Fruit fly (Drosophila melanogaster) whole organism, embryonic: ENCODE data around the gene KdelR.
A peak's percentile ranks its signal among the peaks of the same experiment; 100 is the strongest.

Source experiments
- ATbp ChIP-seq: fragments of 200-800 bp; sonication (Bioruptor generic); optimal IDR thresholded peaks from 2 replicates; lab custom pipeline; 2017; ENCODE audit warnings: missing biosample characterization, mild to moderate bottlenecking, missing genetic modification characterization, missing genetic modification reagents
- BtbVII ChIP-seq: fragments of 200-800 bp; sonication (Bioruptor generic); optimal IDR thresholded peaks from 3 replicates; lab custom pipeline; 2017; ENCODE audit warnings: missing biosample characterization, mild to moderate bottlenecking, missing genetic modification characterization
- CG10321 ChIP-seq: fragments of 200-800 bp; sonication (Bioruptor generic); IDR thresholded peaks from 2 replicates; pipeline ENCODE4 v1.3.6; 2022; ENCODE audit warnings: missing biosample characterization, missing genetic modification characterization
- CG10565 ChIP-seq: fragments of 200-800 bp; sonication (Bioruptor generic); optimal IDR thresholded peaks from 3 replicates; lab custom pipeline; 2016; ENCODE audit warnings: missing biosample characterization, mild to moderate bottlenecking, missing genetic modification characterization
- CG10654 ChIP-seq: fragments of 200-800 bp; sonication (Bioruptor generic); optimal IDR thresholded peaks from 2 replicates; lab custom pipeline; 2016; ENCODE audit warnings: missing biosample characterization, missing genetic modification characterization
- CG11456 ChIP-seq: fragments of 200-800 bp; sonication (Bioruptor generic); IDR thresholded peaks from 3 replicates; pipeline ENCODE4 v1.3.6; 2022; ENCODE audit warnings: missing biosample characterization, missing genetic modification characterization
- CG12104 ChIP-seq: fragments of 200-800 bp; sonication (Bioruptor generic); optimal IDR thresholded peaks from 3 replicates; lab custom pipeline; 2016; ENCODE audit warnings: missing biosample characterization, missing genetic modification characterization
- CG12299 ChIP-seq: fragments of 200-800 bp; sonication (Bioruptor generic); optimal IDR thresholded peaks from 2 replicates; lab custom pipeline; 2018; ENCODE audit warnings: missing biosample characterization, mild to moderate bottlenecking, missing genetic modification characterization
- CG13287 ChIP-seq: fragments of 200-800 bp; sonication (Bioruptor generic); IDR thresholded peaks from 2 replicates; pipeline ENCODE4 v1.3.6; 2022; ENCODE audit warnings: missing biosample characterization, missing genetic modification characterization; ENCODE audit not compliant: partially characterized antibody
- CG13296 ChIP-seq: fragments of 200-800 bp; sonication (Bioruptor generic); optimal IDR thresholded peaks from 3 replicates; lab custom pipeline; 2018; ENCODE audit warnings: missing biosample characterization, mild to moderate bottlenecking, missing genetic modification characterization
- CG14441 ChIP-seq: fragments of 200-800 bp; sonication (Bioruptor generic); IDR thresholded peaks from 2 replicates; pipeline ENCODE4 v1.3.6; 2022; ENCODE audit warnings: missing biosample characterization, missing genetic modification characterization
- CG14710 ChIP-seq: fragments of 200-800 bp; sonication (Bioruptor generic); optimal IDR thresholded peaks from 3 replicates; lab custom pipeline; 2019; ENCODE audit warnings: missing biosample characterization, mild to moderate bottlenecking, missing genetic modification characterization, moderate library complexity
- CG14965 ChIP-seq: fragments of 200-800 bp; sonication (Bioruptor generic); optimal IDR thresholded peaks from 2 replicates; lab custom pipeline; 2016; ENCODE audit warnings: missing biosample characterization, missing genetic modification characterization, borderline replicate concordance
- CG15269 ChIP-seq: fragments of 200-800 bp; sonication (Bioruptor generic); optimal IDR thresholded peaks from 2 replicates; lab custom pipeline; 2018; ENCODE audit warnings: missing biosample characterization, mild to moderate bottlenecking, missing genetic modification characterization, moderate library complexity
- CG16815 ChIP-seq: fragments of 200-800 bp; sonication (Bioruptor generic); optimal IDR thresholded peaks from 3 replicates; lab custom pipeline; 2017; ENCODE audit warnings: missing biosample characterization, mild to moderate bottlenecking, missing genetic modification characterization
- CG18599 ChIP-seq: fragments of 200-800 bp; sonication (Bioruptor generic); optimal IDR thresholded peaks from 3 replicates; lab custom pipeline; 2017; ENCODE audit warnings: missing biosample characterization, missing genetic modification characterization, mild to moderate bottlenecking, moderate library complexity, missing genetic modification reagents
- CG2116 ChIP-seq: fragments of 200-800 bp; sonication (Bioruptor generic); optimal IDR thresholded peaks from 3 replicates; lab custom pipeline; 2018; ENCODE audit warnings: missing biosample characterization, mild to moderate bottlenecking, missing genetic modification characterization
- CG3065 ChIP-seq: fragments of 200-800 bp; sonication (Bioruptor generic); optimal IDR thresholded peaks from 2 replicates; lab custom pipeline; 2016; ENCODE audit warnings: missing biosample characterization, missing genetic modification characterization
- CG31441 ChIP-seq: fragments of 200-800 bp; sonication (Bioruptor generic); IDR thresholded peaks from 2 replicates; pipeline ENCODE4 v1.3.6; 2022; ENCODE audit warnings: missing biosample characterization, missing genetic modification characterization
- CG4617 ChIP-seq: fragments of 200-800 bp; sonication (Bioruptor generic); optimal IDR thresholded peaks from 3 replicates; lab custom pipeline; 2016; ENCODE audit warnings: missing biosample characterization, missing genetic modification characterization, borderline replicate concordance
- CG6683 ChIP-seq: fragments of 200-800 bp; sonication (Bioruptor generic); optimal IDR thresholded peaks from 2 replicates; lab custom pipeline; 2017; ENCODE audit warnings: missing biosample characterization, mild to moderate bottlenecking, missing genetic modification characterization, missing genetic modification reagents
- CG7357 ChIP-seq: fragments of 200-800 bp; sonication (Bioruptor generic); IDR thresholded peaks from 3 replicates; pipeline ENCODE4 v1.3.6; 2022; ENCODE audit warnings: missing biosample characterization, missing genetic modification characterization
- Camta ChIP-seq: fragments of 200-800 bp; sonication (Bioruptor generic); optimal IDR thresholded peaks from 2 replicates; lab custom pipeline; 2016; ENCODE audit warnings: missing biosample characterization, missing genetic modification characterization
- CkIIα-i1 ChIP-seq: fragments of 200-800 bp; sonication (Bioruptor generic); IDR thresholded peaks from 2 replicates; pipeline ENCODE4 v1.3.6; 2022; ENCODE audit warnings: missing biosample characterization, missing genetic modification characterization
- Dref ChIP-seq: fragments of 200-800 bp; sonication (Bioruptor generic); IDR thresholded peaks from 2 replicates; pipeline ENCODE4 v1.3.6; 2022; ENCODE audit warnings: missing biosample characterization, missing genetic modification characterization
- ERR ChIP-seq: fragments of 200-800 bp; sonication (Bioruptor generic); optimal IDR thresholded peaks from 2 replicates; lab custom pipeline; 2016; ENCODE audit warnings: missing biosample characterization, missing genetic modification characterization
- Hmr ChIP-seq: fragments of 200-800 bp; sonication (Bioruptor generic); optimal IDR thresholded peaks from 3 replicates; lab custom pipeline; 2017; ENCODE audit warnings: mild to moderate bottlenecking, missing biosample characterization, missing genetic modification reagents, missing genetic modification characterization
- Hr39 ChIP-seq: fragments of >200 bp; optimal IDR thresholded peaks from 2 replicates; lab custom pipeline; 2017
- Myb ChIP-seq: fragments of 200-800 bp; sonication (Bioruptor generic); optimal IDR thresholded peaks from 2 replicates; lab custom pipeline; 2016; ENCODE audit warnings: missing biosample characterization, missing genetic modification characterization
- Nf-YB ChIP-seq: fragments of 200-800 bp; sonication (Bioruptor generic); optimal IDR thresholded peaks from 3 replicates; lab custom pipeline; 2019; ENCODE audit warnings: missing biosample characterization, mild to moderate bottlenecking, missing genetic modification characterization, moderate library complexity
- Usf ChIP-seq: fragments of 200-800 bp; sonication (Bioruptor generic); optimal IDR thresholded peaks from 2 replicates; lab custom pipeline; 2017; ENCODE audit warnings: missing genotype, missing biosample characterization, missing genetic modification characterization
- ash1 ChIP-seq: fragments of 200-800 bp; sonication (Bioruptor generic); optimal IDR thresholded peaks from 2 replicates; lab custom pipeline; 2018; ENCODE audit warnings: missing biosample characterization, mild to moderate bottlenecking, missing genetic modification characterization
- bigmax ChIP-seq: fragments of 200-800 bp; sonication (Bioruptor generic); optimal IDR thresholded peaks from 2 replicates; lab custom pipeline; 2018; ENCODE audit warnings: missing biosample characterization, mild to moderate bottlenecking, missing genetic modification characterization
- corto ChIP-seq: fragments of 200-800 bp; sonication (Bioruptor generic); optimal IDR thresholded peaks from 2 replicates; lab custom pipeline; 2016; ENCODE audit warnings: missing biosample characterization, mild to moderate bottlenecking, missing genetic modification characterization, moderate library complexity
- en ChIP-seq: fragments of 200-800 bp; sonication (Bioruptor generic); optimal IDR thresholded peaks from 2 replicates; lab custom pipeline; 2016; ENCODE audit warnings: missing biosample characterization, missing genetic modification characterization
- esg ChIP-seq: fragments of 200-800 bp; sonication (Bioruptor generic); conservative IDR thresholded peaks from 2 replicates; pipeline ENCODE4 v1.3.6; 2022; ENCODE audit warnings: missing biosample characterization, missing genetic modification characterization
- ftz-f1 ChIP-seq: fragments of 200-800 bp; sonication (Bioruptor generic); optimal IDR thresholded peaks from 2 replicates; lab custom pipeline; 2016; ENCODE audit warnings: missing biosample characterization, missing genetic modification characterization
- inv ChIP-seq: fragments of 200-800 bp; sonication (Bioruptor generic); IDR thresholded peaks from 2 replicates; pipeline ENCODE4 v1.3.6; 2022; ENCODE audit warnings: missing biosample characterization, missing genetic modification characterization; ENCODE audit not compliant: partially characterized antibody
- kay ChIP-seq: fragments of 200-800 bp; sonication (Bioruptor generic); optimal IDR thresholded peaks from 2 replicates; lab custom pipeline; 2016; ENCODE audit warnings: missing biosample characterization, missing genetic modification characterization
- kni ChIP-seq: fragments of 200-800 bp; sonication (Bioruptor generic); optimal IDR thresholded peaks from 3 replicates; lab custom pipeline; 2017; ENCODE audit warnings: mild to moderate bottlenecking, missing biosample characterization, missing genetic modification reagents, missing genetic modification characterization
- lilli ChIP-seq: fragments of 200-800 bp; sonication (Bioruptor generic); optimal IDR thresholded peaks from 3 replicates; lab custom pipeline; 2016; ENCODE audit warnings: missing biosample characterization, missing genetic modification characterization
- onecut ChIP-seq: fragments of 200-800 bp; sonication (Bioruptor generic); IDR thresholded peaks from 2 replicates; pipeline ENCODE4 v1.3.6; 2022; ENCODE audit warnings: missing biosample characterization, missing genetic modification characterization
- otp ChIP-seq: fragments of 200-800 bp; sonication (Bioruptor generic); IDR thresholded peaks from 3 replicates; pipeline ENCODE4, ENCODE4 v1.3.6; 2022; ENCODE audit warnings: missing biosample characterization, missing genetic modification characterization
- repo ChIP-seq: fragments of 200-800 bp; sonication (Bioruptor generic); optimal IDR thresholded peaks from 2 replicates; lab custom pipeline; 2016; ENCODE audit warnings: missing biosample characterization, missing genetic modification characterization
- rib ChIP-seq: fragments of 200-800 bp; sonication (Bioruptor generic); IDR thresholded peaks from 2 replicates; pipeline ENCODE4 v1.3.6; 2022; ENCODE audit warnings: missing biosample characterization, missing genetic modification characterization
- ro ChIP-seq: fragments of 200-800 bp; sonication (Bioruptor generic); IDR thresholded peaks from 2 replicates; pipeline ENCODE4 v1.3.6; 2022; ENCODE audit warnings: missing biosample characterization, missing genetic modification characterization
- slp2 ChIP-seq: fragments of 200-800 bp; sonication (Bioruptor generic); optimal IDR thresholded peaks from 2 replicates; lab custom pipeline; 2016; ENCODE audit warnings: missing biosample characterization, missing genetic modification characterization
- unc-4 ChIP-seq: fragments of 200-800 bp; sonication (Bioruptor generic); IDR thresholded peaks from 2 replicates; pipeline ENCODE4 v1.3.6; 2022; ENCODE audit warnings: missing biosample characterization, missing genetic modification characterization; ENCODE audit not compliant: partially characterized antibody
- vfl ChIP-seq: fragments of 200-800 bp; sonication (Bioruptor generic); optimal IDR thresholded peaks from 2 replicates; lab custom pipeline; 2016; ENCODE audit warnings: missing biosample characterization, missing genetic modification characterization
- wor ChIP-seq: fragments of 200-800 bp; sonication (Bioruptor generic); IDR thresholded peaks from 2 replicates; pipeline ENCODE4 v1.3.6; 2022; ENCODE audit warnings: missing biosample characterization, missing genetic modification characterization
- zen ChIP-seq: fragments of 200-800 bp; sonication (Bioruptor generic); optimal IDR thresholded peaks from 3 replicates; lab custom pipeline; 2018; ENCODE audit warnings: missing biosample characterization, mild to moderate bottlenecking, missing genetic modification characterization, moderate library complexity

Gene KdelR

dm6 chr2L:10408122-10408576 is 18.5 kb upstream of the KdelR start, which contains the start of the genes Ip259 and RpS27A (continued):
- TF ChIP-seq lilli (GFP tag; lab: Kevin White, UChicago) = peak; percentile 48
- peak; percentile 42 for TF ChIP-seq Myb (GFP tag; lab: Kevin White, UChicago)
- no peak for TF ChIP-seq Hr39 (lab: Kevin White, UChicago)
- peak; percentile 31; the same call in 1 of the 2 replicates for TF ChIP-seq esg (GFP tag; lab: Robert Waterston, UW)
- peak; percentile 75 for TF ChIP-seq onecut
- no peak for TF ChIP-seq bigmax
- peak; percentile 51 for TF ChIP-seq CG6683
- no peak for TF ChIP-seq CkIIα-i1 (GFP tag; lab: Robert Waterston, UW)
- no peak; the same call in 1 of the 2 replicates for TF ChIP-seq CG31441
- peak; percentile 79 for TF ChIP-seq CG13296 (GFP tag; lab: Kevin White, UChicago)
- peak; percentile 73 for TF ChIP-seq CG14710 (tag; lab: Kevin White, UChicago)
- TF ChIP-seq CG2116 (GFP tag; lab: Kevin White, UChicago) = peak; percentile 98
- TF ChIP-seq en (GFP tag; lab: Kevin White, UChicago) = peak; percentile 63
- peak; percentile 57; the same call in 1 of the 2 replicates for TF ChIP-seq CG14441 (GFP tag; lab: Robert Waterston, UW)
- no peak for TF ChIP-seq kni (GFP tag; lab: Kevin White, UChicago)
- TF ChIP-seq Dref (GFP tag; lab: Robert Waterston, UW) = peak; percentile 57
- TF ChIP-seq ERR = no peak
- no peak; the same call in 2 of the 3 replicates for TF ChIP-seq otp (GFP tag; lab: Robert Waterston, UW)
- no peak for TF ChIP-seq unc-4 (GFP tag; lab: Robert Waterston, UW)
- TF ChIP-seq ro (GFP tag; lab: Robert Waterston, UW) = no peak
- TF ChIP-seq Hmr = no peak
- TF ChIP-seq vfl (GFP tag; lab: Kevin White, UChicago) = peak; percentile 34
- peak; percentile 46 for TF ChIP-seq CG4617 (GFP tag; lab: Kevin White, UChicago)
- no peak for TF ChIP-seq ftz-f1 (GFP tag; lab: Kevin White, UChicago)
- TF ChIP-seq kay = no peak
- no peak for TF ChIP-seq corto (GFP tag; lab: Kevin White, UChicago)
- TF ChIP-seq CG18599 (GFP tag; lab: Kevin White, UChicago) = no peak
- peak; percentile 69 for TF ChIP-seq CG10654 (GFP tag; lab: Kevin White, UChicago)
- TF ChIP-seq repo (GFP tag; lab: Kevin White, UChicago) = peak; percentile 39
- TF ChIP-seq CG16815 = peak; percentile 6
- peak; percentile 58 for TF ChIP-seq Nf-YB (GFP tag; lab: Kevin White, UChicago)
- TF ChIP-seq CG12299 (tag; lab: Kevin White, UChicago) = peak; percentile 64
- no peak; the same call in 1 of the 2 replicates for TF ChIP-seq CG13287 (GFP tag; lab: Robert Waterston, UW)
- peak; percentile 75 for TF ChIP-seq zen (tag; lab: Kevin White, UChicago)
- TF ChIP-seq CG10565 (GFP tag; lab: Kevin White, UChicago) = no peak
- no peak for TF ChIP-seq CG15269 (tag; lab: Kevin White, UChicago)
- no peak for TF ChIP-seq CG14965 (GFP tag; lab: Kevin White, UChicago)
- no peak for TF ChIP-seq ATbp
- peak; percentile 44; the same call in 1 of the 2 replicates for TF ChIP-seq CG10321 (GFP tag; lab: Robert Waterston, UW)
- TF ChIP-seq BtbVII (GFP tag; lab: Kevin White, UChicago) = peak; percentile 61
- no peak for TF ChIP-seq inv (GFP tag; lab: Robert Waterston, UW)
- TF ChIP-seq slp2 (GFP tag; lab: Kevin White, UChicago) = peak; percentile 83
- TF ChIP-seq ash1 (GFP tag; lab: Kevin White, UChicago) = no peak
- TF ChIP-seq CG11456 = no peak; the same call in 1 of the 3 replicates
- peak; percentile 85 for TF ChIP-seq CG12104
- peak; percentile 61; the same call in 1 of the 3 replicates for TF ChIP-seq CG7357
- peak; percentile 61 for TF ChIP-seq CG3065 (GFP tag; lab: Kevin White, UChicago)
- peak; percentile 81 for TF ChIP-seq Camta (GFP tag; lab: Kevin White, UChicago)
- TF ChIP-seq Usf (GFP tag; lab: Kevin White, UChicago) = peak; percentile 78
- 0 out of 2 replicates have a peak, but pooled peaks have one; percentile 59 for TF ChIP-seq rib
- no peak for TF ChIP-seq wor (GFP tag; lab: Robert Waterston, UW)
